Fruit fly (Drosophila melanogaster) whole organism, adult: Measurements from ENCODE around the gene CG8360.
A peak's percentile ranks its signal among the peaks of the same experiment; 100 is the strongest.

Source experiments
- CG11617 ChIP-seq: fragments of 200-800 bp; sonication (Bioruptor generic); optimal IDR thresholded peaks from 2 replicates; lab custom pipeline; 2017; ENCODE audit warnings: mild to moderate bottlenecking, missing biosample characterization, missing genetic modification reagents, missing genetic modification characterization
- CG12768 ChIP-seq: fragments of 200-800 bp; sonication (Bioruptor generic); optimal IDR thresholded peaks from 2 replicates; lab custom pipeline; 2017; ENCODE audit warnings: missing biosample characterization, missing genetic modification characterization, mild to moderate bottlenecking, moderate library complexity, missing genetic modification reagents
- CG14711 ChIP-seq: fragments of 200-800 bp; sonication (Bioruptor generic); optimal IDR thresholded peaks from 2 replicates; lab custom pipeline; 2018; ENCODE audit warnings: missing biosample characterization, mild to moderate bottlenecking, missing genetic modification characterization, moderate library complexity
- CG1620 ChIP-seq: fragments of 200-800 bp; sonication (Bioruptor generic); optimal IDR thresholded peaks from 2 replicates; lab custom pipeline; 2016; ENCODE audit warnings: missing biosample characterization, missing genetic modification characterization
- CG33017 ChIP-seq: fragments of 200-800 bp; sonication (Bioruptor generic); optimal IDR thresholded peaks from 2 replicates; lab custom pipeline; 2018; ENCODE audit warnings: missing biosample characterization, mild to moderate bottlenecking, missing genetic modification characterization, moderate library complexity
- CG5204 ChIP-seq: fragments of 200-800 bp; sonication (Bioruptor generic); optimal IDR thresholded peaks from 2 replicates; lab custom pipeline; 2016; ENCODE audit warnings: missing biosample characterization, missing genetic modification characterization
- CG7045 ChIP-seq: fragments of 200-800 bp; sonication (Bioruptor generic); optimal IDR thresholded peaks from 2 replicates; lab custom pipeline; 2017; ENCODE audit warnings: missing biosample characterization, mild to moderate bottlenecking, missing genetic modification characterization
- CG7101 ChIP-seq: fragments of 200-800 bp; sonication (Bioruptor generic); optimal IDR thresholded peaks from 2 replicates; lab custom pipeline; 2018; ENCODE audit warnings: missing biosample characterization, mild to moderate bottlenecking, missing genetic modification characterization, moderate library complexity
- Clk ChIP-seq: fragments of 200-800 bp; sonication (Bioruptor generic); optimal IDR thresholded peaks from 2 replicates; lab custom pipeline; 2017; ENCODE audit warnings: missing biosample characterization, missing genetic modification characterization
- Crg-1 ChIP-seq: fragments of 200-800 bp; sonication (Bioruptor generic); optimal IDR thresholded peaks from 2 replicates; lab custom pipeline; 2016; ENCODE audit warnings: missing biosample characterization, missing genetic modification characterization
- Hr96 ChIP-seq: fragments of 200-800 bp; sonication (Bioruptor generic); optimal IDR thresholded peaks from 2 replicates; lab custom pipeline; 2016; ENCODE audit warnings: missing biosample characterization, missing genetic modification characterization
- Mnt ChIP-seq: fragments of 200-800 bp; sonication (Bioruptor generic); optimal IDR thresholded peaks from 2 replicates; lab custom pipeline; 2016; ENCODE audit warnings: missing biosample characterization, mild to moderate bottlenecking, missing genetic modification characterization
- bab1 ChIP-seq: fragments of 200-800 bp; sonication (Bioruptor generic); optimal IDR thresholded peaks from 3 replicates; lab custom pipeline; 2019; ENCODE audit warnings: missing biosample characterization, mild to moderate bottlenecking, missing genetic modification characterization, moderate library complexity
- cic ChIP-seq: fragments of 200-800 bp; sonication (Bioruptor generic); optimal IDR thresholded peaks from 2 replicates; lab custom pipeline; 2017; ENCODE audit warnings: missing biosample characterization, mild to moderate bottlenecking, missing genetic modification characterization, moderate library complexity
- cnc ChIP-seq, 2 experiments: fragments of >200 bp; optimal IDR thresholded peaks; 2 replicates each; lab custom pipeline; 2017
- kay ChIP-seq: fragments of 200-800 bp; sonication (Bioruptor generic); peaks from one replicate; lab custom pipeline; 2016; ENCODE audit warnings: missing biosample characterization, missing genetic modification characterization, borderline replicate concordance
- ovo ChIP-seq: fragments of 200-800 bp; sonication (Bioruptor generic); optimal IDR thresholded peaks from 2 replicates; lab custom pipeline; 2016; ENCODE audit warnings: missing biosample characterization, missing genetic modification characterization
- pad ChIP-seq: fragments of 200-800 bp; sonication (Bioruptor generic); optimal IDR thresholded peaks from 3 replicates; lab custom pipeline; 2017; ENCODE audit warnings: missing biosample characterization, missing genetic modification characterization, mild to moderate bottlenecking, moderate library complexity, missing genetic modification reagents
- tj ChIP-seq: fragments of 200-800 bp; sonication (Bioruptor generic); optimal IDR thresholded peaks from 3 replicates; lab custom pipeline; 2017; ENCODE audit warnings: missing biosample characterization, mild to moderate bottlenecking, missing genetic modification characterization, moderate library complexity
- toe ChIP-seq: fragments of 200-800 bp; sonication (Bioruptor generic); optimal IDR thresholded peaks from 2 replicates; lab custom pipeline; 2016; ENCODE audit warnings: missing biosample characterization, missing genetic modification characterization

CG8360 gene

dm6 chr2L:8196757-8197530 lies 15.8 kb upstream of the CG8360 start, which contains the start of the genes CG8475 and CG8460:
CG8475 (minus strand) TSS chr2L:8196918.
CG8460 (plus strand) TSS chr2L:8197193.
- no peak for TF ChIP-seq Hr96
- peak; percentile 37 for TF ChIP-seq Crg-1 (GFP tag; lab: Kevin White, UChicago)
- TF ChIP-seq ovo (GFP tag; lab: Kevin White, UChicago): no peak
- TF ChIP-seq Clk (GFP tag; lab: Kevin White, UChicago): no peak
- no peak for TF ChIP-seq CG33017
- TF ChIP-seq cnc (optimal IDR thresholded peaks at IDR 0.05; lab: Kevin White, UChicago): no peak

dm6 chr2L:8198757-8199156 lies 14.0 kb upstream of the CG8360 start, which contains the start of gene PGAP5:
PGAP5 (plus strand) TSS chr2L:8198882.
- TF ChIP-seq CG33017 (peak; percentile 5), Mnt (peak; percentile 33), CG5204 (GFP tag; lab: Kevin White, UChicago) (no peak), CG12768 (GFP tag; lab: Kevin White, UChicago) (no peak), Crg-1 (GFP tag; lab: Kevin White, UChicago) (peak; percentile 59), CG7101 (tag; lab: Kevin White, UChicago) (peak; percentile 60), CG11617 (GFP tag; lab: Kevin White, UChicago) (no peak), bab1 (GFP tag; lab: Kevin White, UChicago) (peak; percentile 21), CG1620 (peak; percentile 61), toe (GFP tag; lab: Kevin White, UChicago) (no peak), cic (peak; percentile 50), pad (GFP tag; lab: Kevin White, UChicago) (peak; percentile 51), tj (GFP tag; lab: Kevin White, UChicago) (no peak), kay (GFP tag; lab: Kevin White, UChicago) (no peak), CG7045 (GFP tag; lab: Kevin White, UChicago) (no peak)

dm6 chr2L:8202569-8202968 lies 10.2 kb upstream of the CG8360 start:
- TF ChIP-seq CG11617 (GFP tag; lab: Kevin White, UChicago) (no peak), Crg-1 (GFP tag; lab: Kevin White, UChicago) (no peak), pad (GFP tag; lab: Kevin White, UChicago) (no peak), CG33017 (peak; percentile 20), toe (GFP tag; lab: Kevin White, UChicago) (no peak), CG7101 (tag; lab: Kevin White, UChicago) (no peak), tj (GFP tag; lab: Kevin White, UChicago) (no peak), Clk (GFP tag; lab: Kevin White, UChicago) (no peak), Mnt (no peak), cic (peak; percentile 97), CG7045 (GFP tag; lab: Kevin White, UChicago) (no peak), Hr96 (no peak), CG12768 (GFP tag; lab: Kevin White, UChicago) (peak; percentile 91)

- TF ChIP-seq CG14711 (tag; lab: Kevin White, UChicago) (no peak), tj (GFP tag; lab: Kevin White, UChicago) (no peak), CG33017 (peak; percentile 62), Mnt (no peak)
Observed at dm6 chr2L:8203748-8204147, 9.0 kb upstream of the CG8360 start.

- TF ChIP-seq CG11617 (GFP tag; lab: Kevin White, UChicago) (no peak), CG12768 (GFP tag; lab: Kevin White, UChicago) (peak; percentile 60), CG7101 (tag; lab: Kevin White, UChicago) (no peak), CG7045 (GFP tag; lab: Kevin White, UChicago) (no peak)
Observed at dm6 chr2L:8204366-8204765, 8.4 kb upstream of the CG8360 start.

dm6 chr2L:8204996-8205567 lies 7.7 kb upstream of the CG8360 start, which contains the start of gene SLC5A11:
SLC5A11 (minus strand) TSS chr2L:8205132.
- peak; percentile 84 for TF ChIP-seq Crg-1 (GFP tag; lab: Kevin White, UChicago)
- peak; percentile 56 for TF ChIP-seq CG1620
- TF ChIP-seq cnc (optimal IDR thresholded peaks at IDR 0.05; lab: Kevin White, UChicago): no peak
- TF ChIP-seq CG33017: peak; percentile 98
- TF ChIP-seq Mnt: peak; percentile 77
- peak; percentile 96 for TF ChIP-seq CG11617 (GFP tag; lab: Kevin White, UChicago)
- peak; percentile 75 for TF ChIP-seq tj (GFP tag; lab: Kevin White, UChicago)
- TF ChIP-seq Clk (GFP tag; lab: Kevin White, UChicago): peak; percentile 93
- peak; percentile 96 for TF ChIP-seq toe (GFP tag; lab: Kevin White, UChicago)
- TF ChIP-seq CG7045 (GFP tag; lab: Kevin White, UChicago): peak; percentile 99
- TF ChIP-seq CG5204 (GFP tag; lab: Kevin White, UChicago): peak; percentile 84
- TF ChIP-seq CG14711 (tag; lab: Kevin White, UChicago): peak; percentile 92
- TF ChIP-seq cic: peak; percentile 98
- TF ChIP-seq ovo (GFP tag; lab: Kevin White, UChicago): peak; percentile 83
- TF ChIP-seq pad (GFP tag; lab: Kevin White, UChicago): peak; percentile 87
- TF ChIP-seq bab1 (GFP tag; lab: Kevin White, UChicago): peak; percentile 100
- TF ChIP-seq Hr96: peak; percentile 97
- TF ChIP-seq CG7101 (tag; lab: Kevin White, UChicago): peak; percentile 96
- peak; percentile 96 for TF ChIP-seq CG12768 (GFP tag; lab: Kevin White, UChicago)
- TF ChIP-seq kay (GFP tag; lab: Kevin White, UChicago): peak; percentile 58
